Worm (Caenorhabditis elegans) whole organism, young adult: ENCODE results near the gene F59A7.5.

Experiments
- C17E4.6 ChIP-seq: fragments of 200-800 bp; sonication (Bioruptor generic); IDR thresholded peaks from 2 replicates; pipeline ENCODE4 v1.3.6; 2022; ENCODE audit warnings: missing genetic modification reagents, missing genetic modification characterization, missing compliant biosample characterization
- F10E7.11 ChIP-seq: sonication (generic microtip); optimal IDR thresholded peaks from 2 replicates; lab custom pipeline; 2017; ENCODE audit warnings: mild to moderate bottlenecking, missing genetic modification characterization, moderate library complexity, missing compliant biosample characterization
- F49E8.2 ChIP-seq: sonication (generic microtip); optimal IDR thresholded peaks from 3 replicates; lab custom pipeline; 2017; ENCODE audit warnings: missing genetic modification characterization, mild to moderate bottlenecking, missing compliant biosample characterization, antibody characterized with exemption, moderate library complexity; ENCODE audit not compliant: insufficient read depth
- F52B5.7 ChIP-seq: sonication (generic microtip); optimal IDR thresholded peaks from 2 replicates; lab custom pipeline; 2016; ENCODE audit warnings: mild to moderate bottlenecking, missing genetic modification characterization, missing compliant biosample characterization
- F55B11.4 ChIP-seq: sonication (generic microtip); optimal IDR thresholded peaks from 2 replicates; lab custom pipeline; 2016; ENCODE audit warnings: missing compliant biosample characterization, missing genetic modification characterization, borderline replicate concordance; ENCODE audit not compliant: insufficient read depth
- F57C9.4 ChIP-seq: sonication (generic microtip); optimal IDR thresholded peaks from 2 replicates; lab custom pipeline; 2017; ENCODE audit warnings: mild to moderate bottlenecking, missing genetic modification characterization, missing compliant biosample characterization
- T26A5.8 ChIP-seq: sonication (generic microtip); optimal IDR thresholded peaks from 2 replicates; lab custom pipeline; 2016; ENCODE audit warnings: missing genetic modification characterization, missing compliant biosample characterization
- akir-1 ChIP-seq: fragments of 200-800 bp; sonication (Bioruptor generic); optimal IDR thresholded peaks from 2 replicates; lab custom pipeline; 2018; ENCODE audit warnings: mild to moderate bottlenecking, missing genetic modification characterization, moderate library complexity, missing compliant biosample characterization
- aptf-2 ChIP-seq: fragments of 200-800 bp; sonication (Bioruptor generic); conservative IDR thresholded peaks from 2 replicates; pipeline ENCODE4 v1.3.6; 2022; ENCODE audit warnings: missing genetic modification reagents, missing genetic modification characterization, missing compliant biosample characterization
- athp-1 ChIP-seq: sonication (generic microtip); optimal IDR thresholded peaks from 2 replicates; lab custom pipeline; 2017; ENCODE audit warnings: mild to moderate bottlenecking, missing genetic modification characterization, missing compliant biosample characterization
- attf-3 ChIP-seq: fragments of 200-800 bp; sonication (Bioruptor generic); conservative IDR thresholded peaks from 2 replicates; pipeline ENCODE4 v1.3.6; 2022; ENCODE audit warnings: missing genetic modification reagents, missing genetic modification characterization, missing compliant biosample characterization
- attf-6 ChIP-seq: fragments of 200-800 bp; sonication (Bioruptor generic); IDR thresholded peaks from 2 replicates; pipeline ENCODE4 v1.3.6; 2022; ENCODE audit warnings: missing genetic modification reagents, missing genetic modification characterization, missing compliant biosample characterization
- bed-2 ChIP-seq: fragments of 200-800 bp; sonication (Bioruptor generic); IDR thresholded peaks from 2 replicates; pipeline ENCODE4 v1.3.6; 2022; ENCODE audit warnings: missing genetic modification reagents, missing genetic modification characterization, missing compliant biosample characterization
- ceh-91 ChIP-seq: fragments of 200-800 bp; sonication (Bioruptor generic); IDR thresholded peaks from 2 replicates; pipeline ENCODE4 v1.3.6; 2022; ENCODE audit warnings: missing genetic modification reagents, missing genetic modification characterization, missing compliant biosample characterization
- dox-1 ChIP-seq: fragments of 200-800 bp; sonication (Bioruptor generic); IDR thresholded peaks from 2 replicates; pipeline ENCODE4 v1.3.6; 2022; ENCODE audit warnings: missing genetic modification reagents, missing genetic modification characterization, missing compliant biosample characterization
- dpl-1 ChIP-seq: fragments of 150-350 bp; optimal IDR thresholded peaks from 2 replicates; lab custom pipeline; 2014; ENCODE audit warnings: missing biosample characterization, missing genetic modification reagents, missing genetic modification characterization
- efl-1 ChIP-seq: fragments of 150-350 bp; optimal IDR thresholded peaks from 2 replicates; lab custom pipeline; 2014; ENCODE audit warnings: missing biosample characterization, missing genetic modification reagents, missing genetic modification characterization
- egl-18 ChIP-seq: fragments of 200-800 bp; sonication (Bioruptor generic); IDR thresholded peaks from 2 replicates; pipeline ENCODE4 v1.3.6; 2022; ENCODE audit warnings: missing genetic modification reagents, missing genetic modification characterization, missing compliant biosample characterization
- egl-44 ChIP-seq: fragments of 200-800 bp; sonication (Bioruptor generic); IDR thresholded peaks from 2 replicates; pipeline ENCODE4 v1.3.6; 2022; ENCODE audit warnings: missing genetic modification reagents, missing genetic modification characterization, missing compliant biosample characterization
- egrh-3 ChIP-seq: fragments of 200-800 bp; sonication (Bioruptor generic); IDR thresholded peaks from 2 replicates; pipeline ENCODE4 v1.3.6; 2022; ENCODE audit warnings: missing genetic modification reagents, missing genetic modification characterization, missing compliant biosample characterization
- fkh-3 ChIP-seq: sonication (generic microtip); optimal IDR thresholded peaks from 2 replicates; lab custom pipeline; 2016; ENCODE audit warnings: mild to moderate bottlenecking, missing genetic modification characterization, missing compliant biosample characterization
- gei-17 ChIP-seq: fragments of 200-800 bp; sonication (Bioruptor generic); optimal IDR thresholded peaks from 2 replicates; lab custom pipeline; 2018; ENCODE audit warnings: mild to moderate bottlenecking, missing genetic modification characterization, missing compliant biosample characterization
- hrde-1 ChIP-seq: sonication (generic microtip); optimal IDR thresholded peaks from 2 replicates; lab custom pipeline; 2016; ENCODE audit warnings: missing genetic modification characterization, mild to moderate bottlenecking, missing compliant biosample characterization, moderate library complexity, missing genotype, missing genetic modification reagents, borderline replicate concordance
- let-526 ChIP-seq: fragments of 200-800 bp; sonication (Bioruptor generic); IDR thresholded peaks from 2 replicates; pipeline ENCODE4 v1.3.6; 2022; ENCODE audit warnings: missing genetic modification reagents, missing genetic modification characterization, missing compliant biosample characterization
- let-607 ChIP-seq, 2 experiments: fragments of 200-800 bp in 1 of 2; sonication (Bioruptor generic) in 1 of 2; sonication (generic microtip) in 1 of 2; optimal IDR thresholded peaks; 2 replicates each; lab custom pipeline; 2016 to 2018; ENCODE audit warnings: mild to moderate bottlenecking in 2 of 2, missing compliant biosample characterization in 2 of 2, missing genetic modification characterization in 2 of 2, moderate library complexity in 2 of 2, missing genotype in 1 of 2
- lin-26 ChIP-seq: fragments of 200-800 bp; sonication (Bioruptor generic); IDR thresholded peaks from 2 replicates; pipeline ENCODE4 v1.3.6; 2022; ENCODE audit warnings: missing genetic modification reagents, missing genetic modification characterization, missing compliant biosample characterization
- lsl-1 ChIP-seq: fragments of 200-800 bp; sonication (Bioruptor generic); optimal IDR thresholded peaks from 2 replicates; lab custom pipeline; 2018; ENCODE audit warnings: mild to moderate bottlenecking, missing genetic modification characterization, moderate library complexity, missing compliant biosample characterization
- madf-8 ChIP-seq: fragments of 200-800 bp; sonication (Bioruptor generic); conservative IDR thresholded peaks from 2 replicates; pipeline ENCODE4 v1.3.6; 2022; ENCODE audit warnings: missing genetic modification reagents, missing genetic modification characterization, missing compliant biosample characterization
- mcd-1 ChIP-seq: fragments of 200-800 bp; sonication (Bioruptor generic); IDR thresholded peaks from 2 replicates; pipeline ENCODE4 v1.3.6; 2022; ENCODE audit warnings: missing genetic modification reagents, missing genetic modification characterization, missing compliant biosample characterization
- mel-28 ChIP-seq: sonication (generic microtip); optimal IDR thresholded peaks from 2 replicates; lab custom pipeline; 2016; ENCODE audit warnings: borderline replicate concordance, mild to moderate bottlenecking, missing genetic modification characterization, missing compliant biosample characterization
- nfya-1 ChIP-seq: sonication (generic microtip); optimal IDR thresholded peaks from 2 replicates; lab custom pipeline; 2017; ENCODE audit warnings: antibody characterized with exemption, missing compliant biosample characterization, missing genetic modification characterization, borderline replicate concordance; ENCODE audit not compliant: insufficient read depth
- pbrm-1 ChIP-seq: fragments of 200-800 bp; sonication (Bioruptor generic); IDR thresholded peaks from 2 replicates; pipeline ENCODE4 v1.3.6; 2022; ENCODE audit warnings: missing genetic modification reagents, missing genetic modification characterization, missing compliant biosample characterization
- sea-2 ChIP-seq: fragments of 200-800 bp; sonication (Bioruptor generic); IDR thresholded peaks from 2 replicates; pipeline ENCODE4 v1.3.6; 2022; ENCODE audit warnings: missing genetic modification characterization, missing compliant biosample characterization
- snpc-1.1 ChIP-seq: sonication (generic microtip); optimal IDR thresholded peaks from 2 replicates; lab custom pipeline; 2017; ENCODE audit warnings: missing genetic modification characterization, mild to moderate bottlenecking, missing compliant biosample characterization, antibody characterized with exemption, moderate library complexity, missing genotype, missing genetic modification reagents; ENCODE audit not compliant: insufficient read depth
- snpc-1.3 ChIP-seq: sonication (generic microtip); optimal IDR thresholded peaks from 2 replicates; lab custom pipeline; 2017; ENCODE audit warnings: missing genetic modification characterization, mild to moderate bottlenecking, missing compliant biosample characterization, antibody characterized with exemption, moderate library complexity, missing genotype, missing genetic modification reagents; ENCODE audit not compliant: insufficient read depth
- snpc-3.4 ChIP-seq: sonication (generic microtip); optimal IDR thresholded peaks from 2 replicates; lab custom pipeline; 2017; ENCODE audit warnings: missing genetic modification characterization, mild to moderate bottlenecking, missing compliant biosample characterization, antibody characterized with exemption, moderate library complexity, missing genotype, missing genetic modification reagents
- snpc-4 ChIP-seq, 5 experiments: fragments of 150-350 bp in 1 of 5; sonication (generic microtip) in 4 of 5; optimal IDR thresholded peaks; 2 replicates each; lab custom pipeline; 2014 to 2018; ENCODE audit warnings: missing genetic modification characterization in 5 of 5, missing biosample characterization in 3 of 5, antibody characterized with exemption in 2 of 5, mild to moderate bottlenecking in 2 of 5, missing compliant biosample characterization in 2 of 5, missing genotype in 2 of 5, moderate library complexity in 2 of 5, missing genetic modification reagents in 1 of 5
- tbp1 ChIP-seq: fragments of 200-800 bp; sonication (Bioruptor generic); optimal IDR thresholded peaks from 2 replicates; lab custom pipeline; 2018; ENCODE audit warnings: mild to moderate bottlenecking, missing genetic modification characterization, missing compliant biosample characterization
- unc-130 ChIP-seq: sonication (generic microtip); optimal IDR thresholded peaks from 2 replicates; lab custom pipeline; 2016; ENCODE audit warnings: missing genetic modification reagents, missing genetic modification characterization, missing compliant biosample characterization
- ztf-26 ChIP-seq: sonication (generic microtip); optimal IDR thresholded peaks from 2 replicates; lab custom pipeline; 2017; ENCODE audit warnings: missing genetic modification characterization, missing compliant biosample characterization
- ztf-6 ChIP-seq: fragments of 200-800 bp; sonication (Bioruptor generic); IDR thresholded peaks from 2 replicates; pipeline ENCODE4 v1.3.6; 2022; ENCODE audit warnings: missing genetic modification reagents, missing genetic modification characterization, missing compliant biosample characterization

The F59A7.5 gene

ce11 chrV:2067419-2067818 lies 44.9 kb downstream of the F59A7.5 start (continued):
- TF ChIP-seq F49E8.2 (tag; lab: Kevin White, UChicago) = peak; percentile 51
- TF ChIP-seq unc-130 (GFP tag; lab: Kevin White, UChicago) = no peak
- TF ChIP-seq let-526 (GFP tag; lab: Robert Waterston, UW) = no peak
- peak; percentile 6; the same call in 1 of the 2 replicates for TF ChIP-seq dox-1
- no peak for TF ChIP-seq F52B5.7 (tag; lab: Kevin White, UChicago)
- peak; percentile 4 for TF ChIP-seq snpc-4 (GFP tag; optimal IDR thresholded peaks at IDR 0.05; lab: Kevin White, UChicago)
- TF ChIP-seq snpc-4 (tag; optimal IDR thresholded peaks at IDR 0.05; lab: Kevin White, UChicago) = no peak
- peak; percentile 31 for TF ChIP-seq snpc-1.1 (tag; lab: Kevin White, UChicago)
- TF ChIP-seq let-607 (tag; optimal IDR thresholded peaks at IDR 0.05; lab: Kevin White, UChicago) = peak in 1 of 2 experiments; percentile 63
- TF ChIP-seq attf-3 (GFP tag; lab: Robert Waterston, UW) = no peak
- no peak for TF ChIP-seq gei-17 (GFP tag; lab: Kevin White, UChicago)
- TF ChIP-seq attf-6 (GFP tag; lab: Robert Waterston, UW) = no peak
- no peak for TF ChIP-seq ztf-26 (tag; lab: Kevin White, UChicago)
- no peak for TF ChIP-seq lin-26
- TF ChIP-seq snpc-3.4 (tag; lab: Kevin White, UChicago) = peak; percentile 68
- TF ChIP-seq F57C9.4 (tag; lab: Kevin White, UChicago) = no peak
- no peak for TF ChIP-seq tbp1 (GFP tag; lab: Kevin White, UChicago)
- TF ChIP-seq madf-8 (GFP tag; lab: Robert Waterston, UW) = peak; percentile 72
- TF ChIP-seq fkh-3 = no peak
- TF ChIP-seq snpc-1.3 (tag; lab: Kevin White, UChicago) = peak; percentile 69
- no peak for TF ChIP-seq F55B11.4 (tag; lab: Kevin White, UChicago)
- TF ChIP-seq efl-1 (GFP tag; lab: Kevin White, UChicago) = peak; percentile 89
- TF ChIP-seq F10E7.11 (tag; lab: Kevin White, UChicago) = no peak
- TF ChIP-seq aptf-2 (GFP tag; lab: Robert Waterston, UW) = no peak
- no peak for TF ChIP-seq mel-28 (tag; lab: Kevin White, UChicago)
- no peak for TF ChIP-seq T26A5.8 (tag; lab: Kevin White, UChicago)
- TF ChIP-seq ceh-91 (GFP tag; lab: Robert Waterston, UW) = peak; percentile 90
- TF ChIP-seq akir-1 (GFP tag; lab: Kevin White, UChicago) = no peak
- no peak for TF ChIP-seq egl-18 (GFP tag; lab: Robert Waterston, UW)
- TF ChIP-seq athp-1 (tag; lab: Kevin White, UChicago) = no peak
- TF ChIP-seq dpl-1 (GFP tag; lab: Kevin White, UChicago) = peak; percentile 67
- no peak for TF ChIP-seq ztf-6 (GFP tag; lab: Robert Waterston, UW)
- TF ChIP-seq egrh-3 (GFP tag; lab: Robert Waterston, UW) = no peak
- TF ChIP-seq hrde-1 (tag; lab: Kevin White, UChicago) = no peak
- no peak for TF ChIP-seq egl-44
- no peak for TF ChIP-seq bed-2 (GFP tag; lab: Robert Waterston, UW)
- no peak for TF ChIP-seq nfya-1 (tag; lab: Kevin White, UChicago)
- TF ChIP-seq sea-2 (GFP tag; lab: Robert Waterston, UW) = no peak
- no peak for TF ChIP-seq mcd-1 (GFP tag; lab: Robert Waterston, UW)
- TF ChIP-seq lsl-1 (GFP tag; lab: Kevin White, UChicago) = peak; percentile 89
- TF ChIP-seq pbrm-1 (GFP tag; lab: Robert Waterston, UW) = peak; percentile 65
- peak; percentile 68; the same call in 1 of the 2 replicates for TF ChIP-seq C17E4.6 (GFP tag; lab: Robert Waterston, UW)
